6 worm cellular contexts compared by ENCODE assay signal in genomic region chrIV:1838583-1838982, ce11.
TF ChIP-seq lines count a peak whose summit lies in the region.

No protein-coding gene starts in this region.

TF ChIP-seq in whole organism, L1 larva, 84 proteins besides CTCF, POLR2A, EP300 and RAD21 (continues in another document):
- TF ChIP-seq nhr-71 (tag; optimal IDR thresholded peaks at IDR 0.05; lab: Kevin White, UChicago) (peak; percentile 9), elt-3 (tag; optimal IDR thresholded peaks at IDR 0.05; lab: Kevin White, UChicago) (no peak), lin-39 (tag; optimal IDR thresholded peaks at IDR 0.05; lab: Kevin White, UChicago) (no peak), sptf-1 (tag; optimal IDR thresholded peaks at IDR 0.05; lab: Kevin White, UChicago) (no peak), pax-3 (tag; optimal IDR thresholded peaks at IDR 0.05; lab: Kevin White, UChicago) (no peak), mep-1 (tag; optimal IDR thresholded peaks at IDR 0.05; lab: Kevin White, UChicago) (no peak), lin-35 (GFP tag; optimal IDR thresholded peaks at IDR 0.05; lab: Kevin White, UChicago) (peak in 1 of 2 experiments; percentile 4), sup-37 (GFP tag; optimal IDR thresholded peaks at IDR 0.05; lab: Kevin White, UChicago) (no peak), nhr-85 (tag; lab: Kevin White, UChicago) (peak; percentile 78), nhr-20 (tag; optimal IDR thresholded peaks at IDR 0.05; lab: Kevin White, UChicago) (peak; percentile 13), dsc-1 (tag; optimal IDR thresholded peaks at IDR 0.05; lab: Kevin White, UChicago) (no peak), fkh-10 (GFP tag; optimal IDR thresholded peaks at IDR 0.05; lab: Kevin White, UChicago) (no peak), lin-13 (GFP tag; optimal IDR thresholded peaks at IDR 0.05; lab: Kevin White, UChicago) (no peak), zip-4 (GFP tag; optimal IDR thresholded peaks at IDR 0.05; lab: Kevin White, UChicago) (no peak), dpl-1 (GFP tag; optimal IDR thresholded peaks at IDR 0.05; lab: Kevin White, UChicago) (no peak), aly-2 (tag; optimal IDR thresholded peaks at IDR 0.05; lab: Kevin White, UChicago) (no peak)

TF ChIP-seq in whole organism, L2 larva, 48 proteins besides CTCF, POLR2A, EP300 and RAD21:
- no peak for TF ChIP-seq ztf-1 (GFP tag; conservative IDR thresholded peaks at IDR 0.05; lab: Robert Waterston, UW)
- no peak for TF ChIP-seq ztf-4 (tag; optimal IDR thresholded peaks at IDR 0.05; lab: Kevin White, UChicago)
- peak; percentile 43 for TF ChIP-seq F13H6.1 (tag; optimal IDR thresholded peaks at IDR 0.05; lab: Kevin White, UChicago)
- no peak for TF ChIP-seq dmd-4 (tag; optimal IDR thresholded peaks at IDR 0.05; lab: Kevin White, UChicago)
- TF ChIP-seq nhr-21 (tag; optimal IDR thresholded peaks at IDR 0.05; lab: Kevin White, UChicago): no peak
- peak; percentile 46 for TF ChIP-seq nhr-25 (tag; optimal IDR thresholded peaks at IDR 0.05; lab: Kevin White, UChicago)
- TF ChIP-seq ama-1 (optimal IDR thresholded peaks at IDR 0.05; lab: Kevin White, UChicago): no peak
- TF ChIP-seq ceh-82 (tag; optimal IDR thresholded peaks at IDR 0.05; lab: Kevin White, UChicago): no peak
- peak; percentile 21 for TF ChIP-seq lin-13 (GFP tag; optimal IDR thresholded peaks at IDR 0.05; lab: Kevin White, UChicago)
- no peak for TF ChIP-seq skn-1 (tag; optimal IDR thresholded peaks at IDR 0.05; lab: Kevin White, UChicago)
TF ChIP-seq in whole organism, L2 larva: peak in this region for 3.

TF ChIP-seq in whole organism, L3 larva, 47 proteins besides CTCF, POLR2A, EP300 and RAD21 (continues in another document):
- TF ChIP-seq nfya-1 (tag; optimal IDR thresholded peaks at IDR 0.05; lab: Kevin White, UChicago; ENCODE audit: insufficient read depth) (peak; percentile 36), hmg-11 (tag; optimal IDR thresholded peaks at IDR 0.05; lab: Kevin White, UChicago) (peak; percentile 46), aly-2 (tag; optimal IDR thresholded peaks at IDR 0.05; lab: Kevin White, UChicago) (no peak), elt-2 (tag; optimal IDR thresholded peaks at IDR 0.05; lab: Kevin White, UChicago) (peak; percentile 2), unc-39 (tag; optimal IDR thresholded peaks at IDR 0.05; lab: Kevin White, UChicago) (no peak), nhr-23 (tag; optimal IDR thresholded peaks at IDR 0.05; lab: Kevin White, UChicago) (no peak), snpc-4 (tag; optimal IDR thresholded peaks at IDR 0.05; lab: Kevin White, UChicago) (no peak), nhr-25 (tag; optimal IDR thresholded peaks at IDR 0.05; lab: Kevin White, UChicago) (peak; percentile 32), skn-1 (tag; optimal IDR thresholded peaks at IDR 0.05; lab: Kevin White, UChicago) (no peak), daf-12 (tag; optimal IDR thresholded peaks at IDR 0.05; lab: Kevin White, UChicago) (no peak), jun-1 (tag; optimal IDR thresholded peaks at IDR 0.05; lab: Kevin White, UChicago) (no peak), fkh-10 (GFP tag; optimal IDR thresholded peaks at IDR 0.05; lab: Kevin White, UChicago) (no peak), sea-2 (GFP tag; optimal IDR thresholded peaks at IDR 0.05; lab: Kevin White, UChicago) (no peak), mdl-1 (tag; optimal IDR thresholded peaks at IDR 0.05; lab: Kevin White, UChicago) (no peak), egl-27 (tag; optimal IDR thresholded peaks at IDR 0.05; lab: Kevin White, UChicago) (no peak), nhr-12 (tag; optimal IDR thresholded peaks at IDR 0.05; lab: Kevin White, UChicago) (no peak), ceh-28 (tag; optimal IDR thresholded peaks at IDR 0.05; lab: Kevin White, UChicago) (no peak), eor-1 (tag; optimal IDR thresholded peaks at IDR 0.05; lab: Kevin White, UChicago) (no peak)

TF ChIP-seq in whole organism, L4 larva, 104 proteins besides CTCF, POLR2A, EP300 and RAD21 (continues in another document):
- TF ChIP-seq hmg-1.1 (GFP tag; IDR thresholded peaks at IDR 0.05; lab: Robert Waterston, UW) (no peak), cey-2 (tag; optimal IDR thresholded peaks at IDR 0.05; lab: Kevin White, UChicago; ENCODE audit: borderline replicate concordance, insufficient read depth) (no peak), nhr-237 (tag; optimal IDR thresholded peaks at IDR 0.05; lab: Kevin White, UChicago) (no peak), hlh-11 (tag; optimal IDR thresholded peaks at IDR 0.05; lab: Kevin White, UChicago) (peak; percentile 29), hif-1 (tag; optimal IDR thresholded peaks at IDR 0.05; lab: Kevin White, UChicago) (no peak), ceh-62 (tag; optimal IDR thresholded peaks at IDR 0.05; lab: Kevin White, UChicago) (no peak), lsy-2 (tag; optimal IDR thresholded peaks at IDR 0.05; lab: Kevin White, UChicago) (peak in 1 of 2 experiments; percentile 13), Y48G9A.11 (GFP tag; IDR thresholded peaks at IDR 0.05; lab: Robert Waterston, UW) (no peak), ceh-82 (tag; optimal IDR thresholded peaks at IDR 0.05; lab: Kevin White, UChicago) (no peak), lim-7 (GFP tag; IDR thresholded peaks at IDR 0.05; lab: Robert Waterston, UW) (no peak), ama-1 (optimal IDR thresholded peaks at IDR 0.05; lab: Kevin White, UChicago) (no peak), tra-1 (GFP tag; IDR thresholded peaks at IDR 0.05; lab: Robert Waterston, UW) (no peak), lin-13 (GFP tag; optimal IDR thresholded peaks at IDR 0.05; lab: Kevin White, UChicago) (no peak), daf-19 (GFP tag; conservative IDR thresholded peaks at IDR 0.05; lab: Robert Waterston, UW) (no peak), T20F7.1 (GFP tag; optimal IDR thresholded peaks at IDR 0.05; lab: Kevin White, UChicago) (no peak), zfp-3 (GFP tag; conservative IDR thresholded peaks at IDR 0.05; lab: Robert Waterston, UW) (no peak), daf-16 (GFP tag; optimal IDR thresholded peaks at IDR 0.05; lab: Kevin White, UChicago) (peak in 1 of 2 experiments; percentile 26), daf-16 (tag; optimal IDR thresholded peaks at IDR 0.05; lab: Kevin White, UChicago) (peak; percentile 57), zip-2 (tag; optimal IDR thresholded peaks at IDR 0.05; lab: Kevin White, UChicago) (no peak)

TF ChIP-seq in whole organism, late embryonic, 69 proteins besides CTCF, POLR2A, EP300 and RAD21:
- TF ChIP-seq F13H6.1 (tag; optimal IDR thresholded peaks at IDR 0.05; lab: Kevin White, UChicago) (no peak), unc-55 (GFP tag; optimal IDR thresholded peaks at IDR 0.05; lab: Kevin White, UChicago) (peak; percentile 16)
TF ChIP-seq in whole organism, late embryonic: peak in this region for 1.

TF ChIP-seq in whole organism, young adult, 124 proteins besides CTCF, POLR2A, EP300 and RAD21:
- TF ChIP-seq hmg-1.2 (GFP tag; IDR thresholded peaks at IDR 0.05; lab: Robert Waterston, UW) (peak; percentile 89), Y79H2A.3 (GFP tag; conservative IDR thresholded peaks at IDR 0.05; lab: Robert Waterston, UW) (no peak), mcd-1 (GFP tag; IDR thresholded peaks at IDR 0.05; lab: Robert Waterston, UW) (0 out of 2 replicates have a peak, but pooled peaks have one; percentile 19), egl-44 (GFP tag; IDR thresholded peaks at IDR 0.05; lab: Robert Waterston, UW) (no peak), zfh-2 (GFP tag; conservative IDR thresholded peaks at IDR 0.05; lab: Robert Waterston, UW) (no peak)
